Fruit fly (Drosophila melanogaster) whole organism, prepupa: Measurements from ENCODE around the gene slp1.

Experiments used
- CG10631 ChIP-seq: fragments of 200-800 bp; sonication (Bioruptor generic); optimal IDR thresholded peaks from 2 replicates; lab custom pipeline; 2016; ENCODE audit warnings: missing biosample characterization, missing genetic modification characterization
- CG9139 ChIP-seq: fragments of 200-800 bp; sonication (Bioruptor generic); optimal IDR thresholded peaks from 3 replicates; lab custom pipeline; 2017; ENCODE audit warnings: missing biosample characterization, mild to moderate bottlenecking, missing genetic modification characterization
- OdsH ChIP-seq: fragments of 200-800 bp; sonication (Bioruptor generic); optimal IDR thresholded peaks from 3 replicates; lab custom pipeline; 2016; ENCODE audit warnings: missing biosample characterization, missing genetic modification characterization

DNA sequence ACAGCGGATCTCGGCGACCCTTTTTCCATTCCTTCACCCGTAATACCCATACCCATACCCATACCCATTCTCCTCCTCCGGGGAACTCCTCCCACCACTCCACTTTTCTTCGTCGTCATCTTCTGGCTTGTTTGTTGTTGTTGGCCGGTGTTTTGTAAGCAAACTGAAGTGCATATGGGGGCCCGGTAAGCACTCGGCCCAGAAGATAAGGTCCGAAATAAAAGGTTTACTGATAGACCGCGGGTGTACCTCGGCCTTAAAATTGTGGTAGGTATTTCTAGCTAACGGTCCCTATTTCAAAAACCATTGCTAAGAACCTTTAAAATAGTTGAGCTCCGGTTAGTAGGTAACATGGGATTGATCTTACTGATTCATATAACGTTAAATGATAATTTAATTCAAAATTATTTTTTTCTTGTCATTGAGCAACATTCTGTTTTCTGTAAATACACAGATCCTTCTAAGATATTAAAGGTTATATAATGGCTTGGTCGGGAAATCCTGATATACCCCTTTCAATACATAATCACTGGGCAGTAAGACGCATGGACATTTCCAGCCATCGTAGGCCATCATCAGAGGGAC is 49.6 kb upstream of the slp1 start:
- peak; percentile 63 for TF ChIP-seq OdsH (GFP tag; lab: Kevin White, UChicago)
- no peak for TF ChIP-seq CG9139 (GFP tag; lab: Kevin White, UChicago)
- TF ChIP-seq CG10631 (GFP tag; lab: Kevin White, UChicago), result peak; percentile 63
